Fruit fly (Drosophila melanogaster) whole organism, embryonic: ENCODE data around the gene CG10413.

Experiments
- Bgb ChIP-seq: fragments of 200-800 bp; sonication (Bioruptor generic); IDR thresholded peaks from 2 replicates; pipeline ENCODE4 v1.3.6; 2022; ENCODE audit warnings: missing biosample characterization, missing genetic modification characterization; ENCODE audit not compliant: partially characterized antibody
- CG10431 ChIP-seq: fragments of 200-800 bp; sonication (Bioruptor generic); optimal IDR thresholded peaks from 3 replicates; lab custom pipeline; 2018; ENCODE audit warnings: missing biosample characterization, mild to moderate bottlenecking, missing genetic modification characterization
- CG10543 ChIP-seq: fragments of 200-800 bp; sonication (Bioruptor generic); optimal IDR thresholded peaks from 3 replicates; lab custom pipeline; 2017; ENCODE audit warnings: missing biosample characterization, mild to moderate bottlenecking, missing genetic modification characterization, moderate library complexity
- CG12942 ChIP-seq: fragments of 200-800 bp; sonication (Bioruptor generic); optimal IDR thresholded peaks from 3 replicates; lab custom pipeline; 2016; ENCODE audit warnings: missing biosample characterization, missing genetic modification characterization
- CG15011 ChIP-seq: fragments of 200-800 bp; sonication (Bioruptor generic); optimal IDR thresholded peaks from 3 replicates; lab custom pipeline; 2018; ENCODE audit warnings: missing biosample characterization, mild to moderate bottlenecking, missing genetic modification characterization
- CG1529 ChIP-seq: fragments of 200-800 bp; sonication (Bioruptor generic); optimal IDR thresholded peaks from 3 replicates; lab custom pipeline; 2018; ENCODE audit warnings: missing biosample characterization, missing genetic modification characterization
- CG17359 ChIP-seq: fragments of 200-800 bp; sonication (Bioruptor generic); optimal IDR thresholded peaks from 3 replicates; lab custom pipeline; 2018; ENCODE audit warnings: missing biosample characterization, mild to moderate bottlenecking, missing genetic modification characterization, moderate library complexity
- CG30403 ChIP-seq: fragments of 200-800 bp; sonication (Bioruptor generic); optimal IDR thresholded peaks from 3 replicates; lab custom pipeline; 2016; ENCODE audit warnings: missing biosample characterization, missing genetic modification characterization
- CG30431 ChIP-seq: fragments of 200-800 bp; sonication (Bioruptor generic); optimal IDR thresholded peaks from 2 replicates; lab custom pipeline; 2017; ENCODE audit warnings: missing biosample characterization, missing genetic modification characterization
- CG3726 ChIP-seq: fragments of 200-800 bp; sonication (Bioruptor generic); IDR thresholded peaks from 3 replicates; pipeline ENCODE4, ENCODE4 v1.3.6; 2022; ENCODE audit warnings: missing biosample characterization, missing genetic modification characterization
- CG3995 ChIP-seq: fragments of 200-800 bp; sonication (Bioruptor generic); optimal IDR thresholded peaks from 3 replicates; lab custom pipeline; 2016; ENCODE audit warnings: missing biosample characterization, missing genetic modification characterization
- CG4282 ChIP-seq: fragments of 200-800 bp; sonication (Bioruptor generic); optimal IDR thresholded peaks from 2 replicates; lab custom pipeline; 2016; ENCODE audit warnings: missing biosample characterization, missing genetic modification characterization
- CG4360 ChIP-seq: fragments of 200-800 bp; sonication (Bioruptor generic); IDR thresholded peaks from 2 replicates; pipeline ENCODE4 v1.3.6; 2022; ENCODE audit warnings: missing biosample characterization, missing genetic modification characterization
- CG4424 ChIP-seq: fragments of 200-800 bp; sonication (Bioruptor generic); optimal IDR thresholded peaks from 3 replicates; lab custom pipeline; 2016; ENCODE audit warnings: missing biosample characterization, missing genetic modification characterization
- CG4820 ChIP-seq: fragments of 200-800 bp; sonication (Bioruptor generic); optimal IDR thresholded peaks from 3 replicates; lab custom pipeline; 2016; ENCODE audit warnings: missing biosample characterization, missing genetic modification characterization
- CG6272 ChIP-seq: fragments of 200-800 bp; sonication (Bioruptor generic); IDR thresholded peaks from 2 replicates; pipeline ENCODE4 v1.3.6; 2022; ENCODE audit warnings: missing biosample characterization, missing genetic modification characterization
- CG6689 ChIP-seq: fragments of 200-800 bp; sonication (Bioruptor generic); IDR thresholded peaks from 2 replicates; pipeline ENCODE4 v1.3.6; 2022; ENCODE audit warnings: missing biosample characterization, missing genetic modification characterization
- CG6791 ChIP-seq: fragments of 200-800 bp; sonication (Bioruptor generic); IDR thresholded peaks from 3 replicates; pipeline ENCODE4 v1.3.6; 2022; ENCODE audit warnings: missing biosample characterization, missing genetic modification characterization; ENCODE audit not compliant: partially characterized antibody
- CG7963 ChIP-seq: fragments of 200-800 bp; sonication (Bioruptor generic); IDR thresholded peaks from 3 replicates; pipeline ENCODE4 v1.3.6; 2022; ENCODE audit warnings: missing biosample characterization, missing genetic modification characterization; ENCODE audit not compliant: partially characterized antibody
- CG8944 ChIP-seq: fragments of 200-800 bp; sonication (Bioruptor generic); optimal IDR thresholded peaks from 3 replicates; lab custom pipeline; 2016; ENCODE audit warnings: missing biosample characterization, missing genetic modification characterization
- CG9215 ChIP-seq: fragments of 200-800 bp; sonication (Bioruptor generic); IDR thresholded peaks from 2 replicates; pipeline ENCODE4 v1.3.6; 2022; ENCODE audit warnings: missing biosample characterization, missing genetic modification characterization
- CkIIα-i1 ChIP-seq: fragments of 200-800 bp; sonication (Bioruptor generic); IDR thresholded peaks from 2 replicates; pipeline ENCODE4 v1.3.6; 2022; ENCODE audit warnings: missing biosample characterization, missing genetic modification characterization
- CrebB ChIP-seq: fragments of 200-800 bp; sonication (Bioruptor generic); optimal IDR thresholded peaks from 3 replicates; lab custom pipeline; 2018; ENCODE audit warnings: missing biosample characterization, mild to moderate bottlenecking, missing genetic modification characterization
- D19B ChIP-seq: fragments of 200-800 bp; sonication (Bioruptor generic); optimal IDR thresholded peaks from 2 replicates; lab custom pipeline; 2017; ENCODE audit warnings: missing biosample characterization, mild to moderate bottlenecking, missing genetic modification characterization
- Dbx ChIP-seq: fragments of 200-800 bp; sonication (Bioruptor generic); IDR thresholded peaks from 3 replicates; pipeline ENCODE4 v1.3.6; 2022; ENCODE audit warnings: missing biosample characterization, missing genetic modification characterization
- ERR ChIP-seq: fragments of 200-800 bp; sonication (Bioruptor generic); optimal IDR thresholded peaks from 2 replicates; lab custom pipeline; 2016; ENCODE audit warnings: missing biosample characterization, missing genetic modification characterization
- Fer1 ChIP-seq: fragments of 200-800 bp; sonication (Bioruptor generic); optimal IDR thresholded peaks from 2 replicates; lab custom pipeline; 2017; ENCODE audit warnings: missing biosample characterization, mild to moderate bottlenecking, missing genetic modification characterization
- Gsc ChIP-seq: fragments of 200-800 bp; sonication (Bioruptor generic); IDR thresholded peaks from 2 replicates; pipeline ENCODE4 v1.3.6; 2022; ENCODE audit warnings: missing biosample characterization, missing genetic modification characterization
- HLH4C ChIP-seq: fragments of 200-800 bp; sonication (Bioruptor generic); IDR thresholded peaks from 3 replicates; pipeline ENCODE4 v1.3.6; 2022; ENCODE audit warnings: missing biosample characterization, missing genetic modification characterization; ENCODE audit not compliant: partially characterized antibody
- Hey ChIP-seq: fragments of 200-800 bp; sonication (Bioruptor generic); optimal IDR thresholded peaks from 3 replicates; lab custom pipeline; 2018; ENCODE audit warnings: missing biosample characterization, mild to moderate bottlenecking, missing genetic modification characterization
- HmgD ChIP-seq: fragments of 200-800 bp; sonication (Bioruptor generic); optimal IDR thresholded peaks from 3 replicates; lab custom pipeline; 2016; ENCODE audit warnings: missing biosample characterization, missing genetic modification characterization
- Hmx ChIP-seq: fragments of 200-800 bp; sonication (Bioruptor generic); optimal IDR thresholded peaks from 2 replicates; lab custom pipeline; 2016; ENCODE audit warnings: missing biosample characterization, missing genetic modification characterization
- NC2α ChIP-seq: fragments of 200-800 bp; sonication (Bioruptor generic); optimal IDR thresholded peaks from 2 replicates; lab custom pipeline; 2016; ENCODE audit warnings: missing biosample characterization, missing genetic modification characterization
- Trl ChIP-seq, 3 experiments: fragments of >200 bp in 2 of 3; fragments of 200-800 bp in 1 of 3; sonication (Bioruptor generic) in 1 of 3; optimal IDR thresholded peaks; 2 replicates in 1 of 3; 3 replicates in 2 of 3; lab custom pipeline; 2016 to 2017; ENCODE audit warnings: missing biosample characterization in 1 of 3, missing genetic modification characterization in 1 of 3
- ara ChIP-seq: fragments of 200-800 bp; sonication (Bioruptor generic); IDR thresholded peaks from 2 replicates; pipeline ENCODE4 v1.3.6; 2022; ENCODE audit warnings: missing biosample characterization, missing genetic modification characterization
- az2 ChIP-seq: fragments of 200-800 bp; sonication (Bioruptor generic); optimal IDR thresholded peaks from 3 replicates; lab custom pipeline; 2016; ENCODE audit warnings: missing biosample characterization, missing genetic modification characterization
- bbx ChIP-seq: fragments of 200-800 bp; sonication (Bioruptor generic); IDR thresholded peaks from 2 replicates; pipeline ENCODE4 v1.3.6; 2022; ENCODE audit warnings: missing biosample characterization, missing genetic modification characterization; ENCODE audit not compliant: partially characterized antibody
- bowl ChIP-seq: fragments of 200-800 bp; sonication (Bioruptor generic); IDR thresholded peaks from 2 replicates; pipeline ENCODE4 v1.3.6; 2022; ENCODE audit warnings: missing biosample characterization, missing genetic modification characterization
- corto ChIP-seq: fragments of 200-800 bp; sonication (Bioruptor generic); optimal IDR thresholded peaks from 2 replicates; lab custom pipeline; 2016; ENCODE audit warnings: missing biosample characterization, mild to moderate bottlenecking, missing genetic modification characterization, moderate library complexity
- eyg ChIP-seq: fragments of 200-800 bp; sonication (Bioruptor generic); optimal IDR thresholded peaks from 3 replicates; lab custom pipeline; 2016; ENCODE audit warnings: missing biosample characterization, missing genetic modification characterization
- fd3F ChIP-seq: fragments of 200-800 bp; sonication (Bioruptor generic); optimal IDR thresholded peaks from 2 replicates; lab custom pipeline; 2018; ENCODE audit warnings: missing biosample characterization, mild to moderate bottlenecking, missing genetic modification characterization, moderate library complexity
- gro ChIP-seq: fragments of 200-800 bp; sonication (Bioruptor generic); optimal IDR thresholded peaks from 2 replicates; lab custom pipeline; 2016; ENCODE audit warnings: missing biosample characterization, missing genetic modification characterization
- kay ChIP-seq: fragments of 200-800 bp; sonication (Bioruptor generic); optimal IDR thresholded peaks from 2 replicates; lab custom pipeline; 2016; ENCODE audit warnings: missing biosample characterization, missing genetic modification characterization
- nom ChIP-seq: fragments of 200-800 bp; sonication (Bioruptor generic); optimal IDR thresholded peaks from 2 replicates; lab custom pipeline; 2017; ENCODE audit warnings: missing biosample characterization, missing genetic modification characterization, mild to moderate bottlenecking, moderate library complexity, missing genetic modification reagents
- oc ChIP-seq: fragments of 200-800 bp; sonication (Bioruptor generic); optimal IDR thresholded peaks from 2 replicates; lab custom pipeline; 2018; ENCODE audit warnings: missing biosample characterization, mild to moderate bottlenecking, missing genetic modification characterization, moderate library complexity
- pfk ChIP-seq: fragments of 200-800 bp; sonication (Bioruptor generic); optimal IDR thresholded peaks from 2 replicates; lab custom pipeline; 2018; ENCODE audit warnings: missing biosample characterization, mild to moderate bottlenecking, missing genetic modification characterization, moderate library complexity
- slp2 ChIP-seq: fragments of 200-800 bp; sonication (Bioruptor generic); optimal IDR thresholded peaks from 2 replicates; lab custom pipeline; 2016; ENCODE audit warnings: missing biosample characterization, missing genetic modification characterization
- stc ChIP-seq: fragments of 200-800 bp; sonication (Bioruptor generic); IDR thresholded peaks from 2 replicates; pipeline ENCODE4 v1.3.6; 2022; ENCODE audit warnings: missing biosample characterization, missing genetic modification characterization
- vfl ChIP-seq: fragments of 200-800 bp; sonication (Bioruptor generic); optimal IDR thresholded peaks from 2 replicates; lab custom pipeline; 2016; ENCODE audit warnings: missing biosample characterization, missing genetic modification characterization
- z ChIP-seq: fragments of 200-800 bp; sonication (Bioruptor generic); IDR thresholded peaks from 3 replicates; pipeline ENCODE4 v1.3.6; 2022; ENCODE audit warnings: missing biosample characterization, missing genetic modification characterization
- zfh2 ChIP-seq: fragments of 200-800 bp; sonication (Bioruptor generic); optimal IDR thresholded peaks from 2 replicates; lab custom pipeline; 2016; ENCODE audit warnings: missing biosample characterization, missing genetic modification characterization

Gene CG10413

DNA sequence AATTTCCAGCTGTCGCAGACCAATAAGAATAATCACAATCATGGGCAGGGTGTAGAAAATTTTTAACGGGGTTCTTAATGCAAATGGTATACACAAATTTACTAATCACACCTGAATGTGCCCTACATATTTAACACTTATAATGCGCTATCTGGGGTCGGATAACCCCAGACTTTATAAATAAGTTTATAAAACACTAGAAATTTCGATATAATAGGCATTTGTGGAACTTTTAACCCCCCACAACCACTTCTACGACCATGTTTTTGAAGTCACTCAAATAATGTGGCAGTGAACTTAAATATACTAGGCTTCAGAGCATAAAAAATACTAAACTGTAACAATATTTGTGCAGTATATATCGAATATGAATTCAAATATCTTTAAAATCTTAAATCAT is at the start of gene CG10413 (continued):
- TF ChIP-seq CG10543 (GFP tag; lab: Kevin White, UChicago) (peak; percentile 99), slp2 (peak; percentile 96), Dbx (peak; percentile 98), CG6272 (peak; percentile 97), Gsc (GFP tag; lab: Robert Waterston, UW) (no peak; the same call in 1 of the 2 replicates), CG7963 (GFP tag; lab: Robert Waterston, UW) (no peak), gro (GFP tag; lab: Kevin White, UChicago) (peak; percentile 98), Bgb (no peak), bbx (no peak), CG3726 (GFP tag; lab: Robert Waterston, UW) (peak; percentile 93), oc (tag; lab: Kevin White, UChicago) (peak; percentile 98), ERR (GFP tag; lab: Kevin White, UChicago) (peak; percentile 95), eyg (GFP tag; lab: Kevin White, UChicago) (peak; percentile 96), CG30403 (GFP tag; lab: Kevin White, UChicago) (peak; percentile 99), CG4360 (GFP tag; lab: Robert Waterston, UW) (peak; percentile 47), NC2α (GFP tag; lab: Kevin White, UChicago) (peak; percentile 94), CG3995 (GFP tag; lab: Kevin White, UChicago) (peak; percentile 86), CrebB (tag; lab: Kevin White, UChicago) (peak; percentile 96), Hey (tag; lab: Kevin White, UChicago) (peak; percentile 92), nom (peak; percentile 95), CG15011 (GFP tag; lab: Kevin White, UChicago) (peak; percentile 95), CG6791 (GFP tag; lab: Robert Waterston, UW) (no peak), Hmx (peak; percentile 95), CG4424 (GFP tag; lab: Kevin White, UChicago) (peak; percentile 98), vfl (GFP tag; lab: Kevin White, UChicago) (peak; percentile 97), Trl (optimal IDR thresholded peaks at IDR 0.05; lab: Kevin White, UChicago) (no peak), Trl (GFP tag; optimal IDR thresholded peaks at IDR 0.05; lab: Kevin White, UChicago) (peak; percentile 99), CG30431 (GFP tag; lab: Kevin White, UChicago) (peak; percentile 96), ara (GFP tag; lab: Robert Waterston, UW) (peak; percentile 96), CG12942 (GFP tag; lab: Kevin White, UChicago) (peak; percentile 97), HmgD (peak; percentile 97), stc (GFP tag; lab: Robert Waterston, UW) (peak; percentile 96), bowl (GFP tag; lab: Robert Waterston, UW) (peak; percentile 87), CG4820 (GFP tag; lab: Kevin White, UChicago) (peak; percentile 96), CG8944 (GFP tag; lab: Kevin White, UChicago) (peak; percentile 98), az2 (GFP tag; lab: Kevin White, UChicago) (peak; percentile 98), Fer1 (GFP tag; lab: Kevin White, UChicago) (peak; percentile 99), CG6689 (GFP tag; lab: Robert Waterston, UW) (peak; percentile 98), CG17359 (tag; lab: Kevin White, UChicago) (peak; percentile 98), CG9215 (GFP tag; lab: Robert Waterston, UW) (peak; percentile 98), kay (GFP tag; lab: Kevin White, UChicago) (peak; percentile 95), D19B (GFP tag; lab: Kevin White, UChicago) (peak; percentile 93), CG10431 (GFP tag; lab: Kevin White, UChicago) (peak; percentile 93), CkIIα-i1 (GFP tag; lab: Robert Waterston, UW) (peak; percentile 63; the same call in 1 of the 2 replicates), fd3F (peak; percentile 98), CG4282 (GFP tag; lab: Kevin White, UChicago) (peak; percentile 94), pfk (peak; percentile 69), zfh2 (GFP tag; lab: Kevin White, UChicago) (peak; percentile 99), CG1529 (GFP tag; lab: Kevin White, UChicago) (peak; percentile 96), HLH4C (GFP tag; lab: Robert Waterston, UW) (no peak), z (GFP tag; lab: Robert Waterston, UW) (peak; percentile 66; the same call in 2 of the 3 replicates), corto (GFP tag; lab: Kevin White, UChicago) (peak; percentile 96)
